Worm (Caenorhabditis elegans) whole organism, L3 larva: ENCODE data around the gene C16C10.9.
A peak's percentile ranks its signal among the peaks of the same experiment; 100 is the strongest.

Source experiments
- ZK546.5 ChIP-seq: sonication (generic microtip); optimal IDR thresholded peaks from 2 replicates; lab custom pipeline; 2017; ENCODE audit warnings: missing biosample characterization, missing genetic modification characterization
- ama-1 ChIP-seq: fragments of 150-350 bp; optimal IDR thresholded peaks from 2 replicates; lab custom pipeline; 2018
- ceh-16 ChIP-seq: sonication (generic microtip); optimal IDR thresholded peaks from 2 replicates; lab custom pipeline; 2017; ENCODE audit warnings: missing biosample characterization, missing genetic modification characterization
- egl-27 ChIP-seq: sonication (generic microtip); optimal IDR thresholded peaks from 4 replicates; lab custom pipeline; 2017; ENCODE audit warnings: missing biosample characterization, missing genetic modification reagents, missing genetic modification characterization
- egl-5 ChIP-seq: fragments of 150-350 bp; optimal IDR thresholded peaks from 2 replicates; lab custom pipeline; 2017; ENCODE audit warnings: missing biosample characterization, missing genetic modification reagents, missing genetic modification characterization, inconsistent platforms
- elt-2 ChIP-seq: sonication (generic microtip); optimal IDR thresholded peaks from 2 replicates; lab custom pipeline; 2016; ENCODE audit warnings: missing genetic modification reagents, mild to moderate bottlenecking, missing genetic modification characterization, missing compliant biosample characterization
- eor-1 ChIP-seq, 2 experiments: fragments of 150-350 bp; optimal IDR thresholded peaks; 2 replicates each; lab custom pipeline; 2014 to 2018; ENCODE audit warnings: missing biosample characterization in 2 of 2, missing genetic modification characterization in 2 of 2
- fkh-10 ChIP-seq: sonication (generic microtip); optimal IDR thresholded peaks from 2 replicates; lab custom pipeline; 2017; ENCODE audit warnings: missing biosample characterization, missing genetic modification reagents, missing genetic modification characterization
- fkh-2 ChIP-seq: fragments of 150-350 bp; optimal IDR thresholded peaks from 2 replicates; lab custom pipeline; 2014; ENCODE audit warnings: missing biosample characterization, missing genetic modification reagents, missing genetic modification characterization
- fos-1 ChIP-seq: fragments of 150-350 bp; optimal IDR thresholded peaks from 2 replicates; lab custom pipeline; 2014; ENCODE audit warnings: missing biosample characterization, missing genetic modification characterization
- hmg-11 ChIP-seq: sonication (generic microtip); optimal IDR thresholded peaks from 2 replicates; lab custom pipeline; 2016; ENCODE audit warnings: missing genetic modification characterization, missing compliant biosample characterization
- jun-1 ChIP-seq: fragments of 150-350 bp; optimal IDR thresholded peaks from 2 replicates; lab custom pipeline; 2014; ENCODE audit warnings: missing biosample characterization, missing genetic modification reagents, missing genetic modification characterization
- lin-15B ChIP-seq: fragments of 150-350 bp; optimal IDR thresholded peaks from 2 replicates; lab custom pipeline; 2014; ENCODE audit warnings: missing biosample characterization, missing genetic modification characterization
- lin-39 ChIP-seq: fragments of 150-350 bp; optimal IDR thresholded peaks from 2 replicates; lab custom pipeline; 2018; ENCODE audit warnings: missing biosample characterization, missing genetic modification reagents, missing genetic modification characterization
- lsy-12 ChIP-seq: sonication (generic microtip); optimal IDR thresholded peaks from 2 replicates; lab custom pipeline; 2016; ENCODE audit warnings: mild to moderate bottlenecking, missing genetic modification characterization, missing compliant biosample characterization
- mdl-1 ChIP-seq: fragments of 150-350 bp; optimal IDR thresholded peaks from 2 replicates; lab custom pipeline; 2014; ENCODE audit warnings: missing biosample characterization, missing genetic modification characterization
- mml-1 ChIP-seq: fragments of 150-350 bp; sonication (generic microtip); optimal IDR thresholded peaks from 3 replicates; lab custom pipeline; 2014; ENCODE audit warnings: missing biosample characterization, missing genetic modification characterization
- nfya-1 ChIP-seq: sonication (generic microtip); optimal IDR thresholded peaks from 2 replicates; lab custom pipeline; 2017; ENCODE audit warnings: missing genetic modification characterization, mild to moderate bottlenecking, missing compliant biosample characterization, antibody characterized with exemption, moderate library complexity; ENCODE audit not compliant: insufficient read depth
- nhr-11 ChIP-seq: fragments of 150-350 bp; optimal IDR thresholded peaks from 2 replicates; lab custom pipeline; 2014; ENCODE audit warnings: missing biosample characterization, missing genetic modification characterization
- nhr-12 ChIP-seq: fragments of 150-350 bp; optimal IDR thresholded peaks from 2 replicates; lab custom pipeline; 2014; ENCODE audit warnings: missing biosample characterization, missing genetic modification characterization
- nhr-23 ChIP-seq: fragments of 150-350 bp; optimal IDR thresholded peaks from 2 replicates; lab custom pipeline; 2014; ENCODE audit warnings: missing biosample characterization, missing genetic modification reagents, missing genetic modification characterization
- nhr-237 ChIP-seq: fragments of 150-350 bp; optimal IDR thresholded peaks from 2 replicates; lab custom pipeline; 2014; ENCODE audit warnings: missing biosample characterization, missing genetic modification characterization
- nhr-28 ChIP-seq: fragments of 150-350 bp; optimal IDR thresholded peaks from 2 replicates; lab custom pipeline; 2014; ENCODE audit warnings: missing biosample characterization, missing genetic modification characterization
- nhr-43 ChIP-seq: sonication (generic microtip); optimal IDR thresholded peaks from 2 replicates; lab custom pipeline; 2016; ENCODE audit warnings: mild to moderate bottlenecking, missing genetic modification characterization, missing compliant biosample characterization; ENCODE audit not compliant: poor library complexity, severe bottlenecking
- nhr-76 ChIP-seq: fragments of 150-350 bp; sonication (generic microtip); optimal IDR thresholded peaks from 5 replicates; lab custom pipeline; 2014; ENCODE audit warnings: missing biosample characterization, missing genetic modification characterization
- pha-4 ChIP-seq: fragments of 150-350 bp; optimal IDR thresholded peaks from 2 replicates; lab custom pipeline; 2014; ENCODE audit warnings: missing biosample characterization, missing genetic modification reagents, missing genetic modification characterization
- pqm-1 ChIP-seq: fragments of 150-350 bp; optimal IDR thresholded peaks from 2 replicates; lab custom pipeline; 2017; ENCODE audit warnings: missing biosample characterization, missing genetic modification characterization, inconsistent platforms
- skn-1 ChIP-seq: fragments of 150-350 bp; optimal IDR thresholded peaks from 2 replicates; lab custom pipeline; 2014; ENCODE audit warnings: missing biosample characterization, missing genetic modification characterization
- unc-39 ChIP-seq: sonication (generic microtip); optimal IDR thresholded peaks from 4 replicates; lab custom pipeline; 2017; ENCODE audit warnings: missing biosample characterization, missing genetic modification characterization
- unc-62 ChIP-seq: fragments of 150-350 bp; sonication (generic microtip); optimal IDR thresholded peaks from 4 replicates; lab custom pipeline; 2014; ENCODE audit warnings: missing biosample characterization, missing genetic modification reagents, missing genetic modification characterization
- ztf-11 ChIP-seq: fragments of 150-350 bp; optimal IDR thresholded peaks from 2 replicates; lab custom pipeline; 2014; ENCODE audit warnings: missing biosample characterization, missing genetic modification characterization

C16C10.9 gene

DNA sequence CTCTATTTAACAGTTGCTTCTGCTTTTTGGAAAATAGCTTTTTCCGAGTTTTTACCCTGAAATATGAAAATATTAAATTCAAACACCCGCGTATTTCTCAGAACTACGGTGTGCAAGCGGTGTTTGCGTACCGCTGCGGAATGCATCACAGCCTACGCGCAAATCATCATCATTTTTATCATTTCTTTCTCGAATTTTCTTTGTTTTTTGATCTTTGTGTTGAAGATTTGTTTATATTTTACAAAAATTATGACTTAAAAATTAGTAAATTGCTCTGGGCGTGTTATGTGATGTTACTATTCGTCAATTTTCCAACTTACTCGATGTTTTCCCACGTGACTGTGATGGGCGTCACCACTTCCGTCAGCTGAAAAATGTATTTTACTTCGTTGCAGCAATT is 6.3 kb downstream of the C16C10.9 start (continued):
- peak; percentile 43 for TF ChIP-seq pqm-1 (tag; lab: Kevin White, UChicago)
- no peak for TF ChIP-seq fkh-2 (tag; lab: Kevin White, UChicago)
- TF ChIP-seq nhr-28: no peak
- no peak for TF ChIP-seq egl-5 (tag; lab: Kevin White, UChicago)
- TF ChIP-seq hmg-11 (tag; lab: Kevin White, UChicago): peak; percentile 28
- no peak for TF ChIP-seq ceh-16 (tag; lab: Kevin White, UChicago)
- TF ChIP-seq unc-62 (GFP tag; lab: Kevin White, UChicago): no peak

DNA sequence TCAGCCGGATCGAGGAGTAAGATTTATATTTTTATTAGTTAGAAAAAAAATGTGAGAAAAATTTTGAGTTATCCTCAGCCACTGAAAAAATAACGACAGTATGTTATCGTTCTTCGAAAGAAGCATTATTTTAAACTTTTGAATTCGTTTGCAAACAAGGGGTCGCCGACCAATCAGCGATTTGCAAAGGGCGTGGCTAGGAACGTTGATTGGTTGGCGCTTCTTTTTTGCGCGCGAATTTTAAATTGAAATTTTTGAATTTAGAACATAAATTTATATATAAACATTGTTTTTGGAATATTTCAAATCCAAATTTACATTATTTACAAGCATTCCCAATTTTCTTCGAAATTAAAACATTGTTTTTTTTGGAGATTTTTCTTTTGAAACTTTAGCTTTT is 14.0 kb downstream of the C16C10.9 start:
- TF ChIP-seq nfya-1 (peak; percentile 85), nhr-43 (tag; lab: Kevin White, UChicago) (no peak)

DNA sequence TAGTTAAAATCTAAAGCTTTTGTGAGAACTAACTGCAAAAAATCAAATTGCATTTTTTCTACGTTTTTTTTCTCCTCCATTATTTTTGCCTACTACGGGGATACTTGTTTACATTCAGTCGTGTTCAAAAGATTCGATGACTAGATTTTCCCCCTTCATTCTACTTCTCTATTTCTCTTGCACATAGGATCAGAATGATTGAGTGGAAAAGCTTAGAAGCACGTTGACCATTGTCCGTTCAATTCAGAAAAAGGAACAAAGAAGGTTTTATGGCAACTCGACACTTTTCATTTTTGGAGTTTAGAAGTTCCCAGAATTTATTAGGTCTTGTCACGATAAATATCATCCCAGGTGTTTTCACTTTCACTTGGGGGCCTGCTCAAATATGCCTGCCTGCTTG is 20.0 kb downstream of the C16C10.9 start:
- peak; percentile 46 for TF ChIP-seq lin-39 (tag; lab: Kevin White, UChicago)
- no peak for TF ChIP-seq pha-4 (tag; lab: Kevin White, UChicago)

DNA sequence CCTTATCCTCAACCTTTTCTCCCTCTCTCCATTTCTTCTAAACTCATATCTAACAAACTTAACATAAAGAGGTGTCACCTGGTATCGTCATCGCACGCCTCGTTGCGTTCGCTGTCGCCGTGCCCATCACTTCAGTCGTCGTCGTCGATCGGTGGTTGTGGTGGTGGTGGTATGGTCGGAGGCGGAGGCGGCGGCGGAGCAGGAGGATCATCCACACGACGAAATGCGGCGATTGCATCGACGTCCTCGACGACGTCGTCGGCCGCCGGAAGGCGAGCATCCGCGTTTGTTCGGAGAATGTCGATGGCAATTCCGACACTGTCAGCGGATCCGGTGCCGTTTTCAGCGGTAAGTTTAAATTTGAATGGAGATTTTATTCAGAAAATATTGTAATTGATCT is 23.1 kb downstream of the C16C10.9 start:
- TF ChIP-seq mml-1 (tag; lab: Kevin White, UChicago) (no peak), ztf-11 (tag; lab: Kevin White, UChicago) (no peak), nhr-23 (tag; lab: Kevin White, UChicago) (no peak), lin-39 (tag; lab: Kevin White, UChicago) (no peak), unc-62 (GFP tag; lab: Kevin White, UChicago) (no peak), nhr-237 (tag; lab: Kevin White, UChicago) (no peak), lsy-12 (tag; lab: Kevin White, UChicago) (no peak), egl-5 (tag; lab: Kevin White, UChicago) (no peak), mdl-1 (no peak), elt-2 (tag; lab: Kevin White, UChicago) (no peak), nhr-76 (tag; lab: Kevin White, UChicago) (no peak), unc-39 (tag; lab: Kevin White, UChicago) (no peak), nhr-43 (tag; lab: Kevin White, UChicago) (no peak), ama-1 (no peak), nhr-12 (tag; lab: Kevin White, UChicago) (no peak), eor-1 (tag; optimal IDR thresholded peaks at IDR 0.05; lab: Kevin White, UChicago) (no peak), skn-1 (tag; lab: Kevin White, UChicago) (no peak), pha-4 (tag; lab: Kevin White, UChicago) (no peak)

DNA sequence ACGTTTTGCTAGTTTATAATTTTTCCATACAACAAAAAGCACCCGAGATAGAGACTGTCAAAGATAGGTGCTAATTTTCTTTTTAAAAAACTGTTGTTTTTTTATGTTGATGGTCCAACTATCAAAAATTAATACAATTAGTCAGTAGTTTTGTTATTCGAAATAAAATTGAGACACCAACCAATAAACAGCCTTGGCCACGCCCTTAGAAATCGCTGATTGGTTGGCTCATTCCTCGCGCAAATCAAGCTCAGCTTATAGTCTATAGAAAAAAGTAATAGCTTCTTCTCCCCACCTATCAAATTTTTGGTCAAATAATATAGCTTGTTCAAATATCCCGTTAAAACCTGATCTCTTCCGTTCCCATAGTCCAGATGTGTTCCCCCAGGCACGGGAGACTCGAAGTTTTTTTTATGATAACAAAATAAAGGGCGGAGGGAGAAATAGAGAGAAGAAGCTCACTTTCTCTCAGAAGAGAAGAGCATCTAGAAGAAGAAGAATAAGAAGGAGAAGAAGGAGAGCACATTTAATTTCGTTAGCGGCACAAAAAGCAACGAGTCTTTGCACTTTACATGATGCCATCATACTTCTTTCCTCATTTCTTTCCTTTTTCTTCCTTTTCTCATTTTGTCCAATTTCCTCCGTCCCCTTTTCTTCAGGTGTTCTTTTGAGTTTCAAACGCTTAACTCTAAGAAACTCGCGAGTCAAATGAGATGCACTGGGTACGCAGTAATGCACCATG is 25.2 kb downstream of the C16C10.9 start:
- TF ChIP-seq jun-1 (no peak), unc-62 (GFP tag; lab: Kevin White, UChicago) (no peak), nhr-11 (tag; lab: Kevin White, UChicago) (no peak), nhr-237 (tag; lab: Kevin White, UChicago) (no peak), lin-39 (tag; lab: Kevin White, UChicago) (no peak), lin-15B (tag; lab: Kevin White, UChicago) (no peak), pqm-1 (tag; lab: Kevin White, UChicago) (no peak), fkh-10 (GFP tag; lab: Kevin White, UChicago) (peak; percentile 50), mdl-1 (no peak), elt-2 (tag; lab: Kevin White, UChicago) (no peak), fos-1 (no peak), ama-1 (no peak), egl-27 (tag; lab: Kevin White, UChicago) (no peak), nfya-1 (peak; percentile 95), ZK546.5 (tag; lab: Kevin White, UChicago) (no peak)

DNA sequence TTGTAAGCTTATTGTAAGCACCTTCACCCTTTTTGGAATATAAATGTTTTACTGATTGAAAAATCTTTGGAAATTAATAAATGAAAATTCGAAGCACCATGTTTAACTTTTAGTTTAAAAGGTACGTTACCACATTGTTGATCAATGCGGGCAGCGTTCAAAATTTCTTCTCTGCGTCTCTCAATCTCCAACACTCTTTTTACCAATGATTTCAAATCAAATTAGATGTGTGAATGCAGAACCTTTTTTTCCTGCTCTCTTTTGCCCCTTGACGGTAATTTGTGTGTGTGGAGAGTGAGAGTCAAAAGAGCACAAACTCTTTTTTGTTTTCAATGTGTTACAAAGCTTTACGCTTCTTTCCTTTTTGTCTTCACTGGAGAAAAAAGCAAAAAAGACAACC is 33.3 kb downstream of the C16C10.9 start:
- TF ChIP-seq fkh-10 (GFP tag; lab: Kevin White, UChicago) (peak; percentile 14), lin-15B (tag; lab: Kevin White, UChicago) (no peak)
